Worm (Caenorhabditis elegans) whole organism, L4/young adult: Measurements from ENCODE around the gene phat-7.

Source experiments
- dao-5 ChIP-seq: sonication (generic microtip); optimal IDR thresholded peaks from 2 replicates; lab custom pipeline; 2016; ENCODE audit warnings: missing genotype, missing genetic modification characterization, moderate library complexity, missing compliant biosample characterization
- him-1 ChIP-seq: sonication (generic microtip); optimal IDR thresholded peaks from 2 replicates; lab custom pipeline; 2016; ENCODE audit warnings: missing genotype, missing genetic modification reagents, missing genetic modification characterization, missing compliant biosample characterization

- no peak for TF ChIP-seq him-1
- no peak for TF ChIP-seq dao-5 (tag; lab: Kevin White, UChicago)
These were observed 8.1 kb upstream of the phat-7 start, which contains the start of gene C49G7.12 for ce11 chrV:4038110-4038509.
